Worm (Caenorhabditis elegans) whole organism, early embryonic: ENCODE measurements around the gene txbp-3.

Source experiments
- B0310.2 ChIP-seq: sonication (generic microtip); optimal IDR thresholded peaks from 2 replicates; lab custom pipeline; 2016; ENCODE audit warnings: mild to moderate bottlenecking, missing genetic modification characterization, missing compliant biosample characterization
- aly-1 ChIP-seq: sonication (generic microtip); optimal IDR thresholded peaks from 2 replicates; lab custom pipeline; 2016; ENCODE audit warnings: missing genetic modification characterization, missing compliant biosample characterization
- ama-1 ChIP-seq: fragments of 150-350 bp; optimal IDR thresholded peaks from 2 replicates; lab custom pipeline; 2014
- ceh-36 ChIP-seq: sonication (generic microtip); optimal IDR thresholded peaks from 2 replicates; lab custom pipeline; 2016; ENCODE audit warnings: missing genetic modification characterization, inconsistent platforms, missing compliant biosample characterization
- ets-7 ChIP-seq: sonication (generic microtip); optimal IDR thresholded peaks from 2 replicates; lab custom pipeline; 2016; ENCODE audit warnings: missing genotype, missing genetic modification characterization, missing compliant biosample characterization
- flt-1 ChIP-seq: fragments of 200-800 bp; sonication (Bioruptor generic); IDR thresholded peaks from 2 replicates; pipeline ENCODE4 v1.3.6; 2022; ENCODE audit warnings: missing genetic modification characterization, missing compliant biosample characterization
- pes-1 ChIP-seq: fragments of 200-800 bp; sonication (Bioruptor generic); IDR thresholded peaks from 2 replicates; pipeline ENCODE4 v1.3.6; 2022; ENCODE audit warnings: missing genetic modification reagents, missing genetic modification characterization, missing compliant biosample characterization
- sea-1 ChIP-seq: fragments of 200-800 bp; sonication (Bioruptor generic); conservative IDR thresholded peaks from 2 replicates; pipeline ENCODE4 v1.3.6; 2022; ENCODE audit warnings: missing genetic modification characterization, missing compliant biosample characterization
- tbx-37 ChIP-seq: fragments of 200-800 bp; sonication (Bioruptor generic); conservative IDR thresholded peaks from 2 replicates; pipeline ENCODE4 v1.3.6; 2022; ENCODE audit warnings: missing genetic modification reagents, missing genetic modification characterization, missing compliant biosample characterization
- tra-4 ChIP-seq: sonication (generic microtip); optimal IDR thresholded peaks from 2 replicates; lab custom pipeline; 2017; ENCODE audit warnings: missing genetic modification characterization, missing compliant biosample characterization

DNA sequence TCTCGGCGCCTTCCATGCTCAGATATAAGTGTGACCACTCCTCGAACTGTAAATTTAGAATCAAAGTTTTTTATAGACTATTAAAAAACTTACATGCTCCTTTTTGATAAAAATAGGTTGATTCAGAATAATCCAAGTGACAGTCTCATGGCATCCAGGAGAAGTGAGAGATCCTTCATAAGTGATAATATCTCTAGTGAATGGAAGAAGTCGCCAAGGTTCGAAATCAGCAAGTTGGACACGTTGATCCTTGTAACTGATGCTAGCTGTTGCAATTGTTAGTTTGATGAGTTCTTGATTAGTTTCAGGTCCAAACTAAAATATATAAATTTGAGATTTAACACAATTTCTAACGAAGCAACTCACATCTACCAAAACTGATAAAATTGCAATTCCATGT lies 36.0 kb upstream of the txbp-3 start:
- TF ChIP-seq tra-4 (tag; lab: Kevin White, UChicago) (no peak), ama-1 (lab: Kevin White, UChicago) (no peak), pes-1 (GFP tag; lab: Robert Waterston, UW) (no peak), B0310.2 (tag; lab: Kevin White, UChicago) (no peak), tbx-37 (GFP tag; lab: Robert Waterston, UW) (no peak), aly-1 (no peak), sea-1 (GFP tag; lab: Robert Waterston, UW) (no peak), ceh-36 (tag; lab: Kevin White, UChicago) (no peak), flt-1 (no peak), ets-7 (tag; lab: Kevin White, UChicago) (no peak)
